Worm (Caenorhabditis elegans) whole organism, L4 larva: ENCODE measurements around the gene vha-9.
A peak's percentile ranks its signal among the peaks of the same experiment; 100 is the strongest.
"Not testable (repeated sequence)": the region's sequence is repeated elsewhere in the genome, so short reads cannot be mapped to it uniquely, and the experiment has no call there.

Source experiments
- F26F4.8 ChIP-seq: fragments of 200-800 bp; sonication (Bioruptor generic); conservative IDR thresholded peaks from 2 replicates; pipeline ENCODE4 v1.3.6; 2022; ENCODE audit warnings: missing genetic modification characterization, missing compliant biosample characterization
- T20F7.1 ChIP-seq: fragments of 200-800 bp; sonication (Bioruptor generic); optimal IDR thresholded peaks from 2 replicates; lab custom pipeline; 2018; ENCODE audit warnings: mild to moderate bottlenecking, missing genetic modification characterization, missing compliant biosample characterization
- T26A8.4 ChIP-seq: fragments of 200-800 bp; sonication (Bioruptor generic); IDR thresholded peaks from 2 replicates; pipeline ENCODE4 v1.3.6; 2022; ENCODE audit warnings: missing genetic modification characterization, missing compliant biosample characterization
- Y105C5A.15 ChIP-seq: fragments of 200-800 bp; sonication (Bioruptor generic); IDR thresholded peaks from 2 replicates; pipeline ENCODE4 v1.3.6; 2022; ENCODE audit warnings: missing genetic modification characterization, missing compliant biosample characterization
- Y48G9A.11 ChIP-seq: fragments of 200-800 bp; sonication (Bioruptor generic); IDR thresholded peaks from 2 replicates; pipeline ENCODE4 v1.3.6; 2022; ENCODE audit warnings: missing genetic modification reagents, missing genetic modification characterization, missing compliant biosample characterization
- Y75B8A.6 ChIP-seq: fragments of 200-800 bp; sonication (Bioruptor generic); IDR thresholded peaks from 2 replicates; pipeline ENCODE4 v1.3.6; 2022; ENCODE audit warnings: missing genetic modification reagents, missing genetic modification characterization, missing compliant biosample characterization
- aha-1 ChIP-seq: fragments of 150-350 bp; peaks from one replicate; lab custom pipeline; 2014; ENCODE audit warnings: missing biosample characterization, missing genetic modification characterization
- ama-1 ChIP-seq: fragments of 150-350 bp; optimal IDR thresholded peaks from 2 replicates; lab custom pipeline; 2014; ENCODE audit warnings: inconsistent platforms, mixed read lengths
- arid-1 ChIP-seq: fragments of 200-800 bp; sonication (Bioruptor generic); conservative IDR thresholded peaks from 2 replicates; pipeline ENCODE4 v1.3.6; 2022; ENCODE audit warnings: missing genetic modification reagents, missing genetic modification characterization, missing compliant biosample characterization
- ceh-62 ChIP-seq: sonication (generic microtip); optimal IDR thresholded peaks from 2 replicates; lab custom pipeline; 2017; ENCODE audit warnings: missing biosample characterization, missing genetic modification characterization
- ctbp-1 ChIP-seq: fragments of 200-800 bp; sonication (Bioruptor generic); IDR thresholded peaks from 2 replicates; pipeline ENCODE4 v1.3.6; 2022; ENCODE audit warnings: missing genetic modification reagents, missing genetic modification characterization, missing compliant biosample characterization
- daf-16 ChIP-seq, 3 experiments: sonication (generic microtip); optimal IDR thresholded peaks; 2 replicates each; lab custom pipeline; 2016 to 2017; ENCODE audit warnings: missing genetic modification characterization in 3 of 3, missing genetic modification reagents in 3 of 3, mild to moderate bottlenecking in 2 of 3, missing compliant biosample characterization in 2 of 3, missing biosample characterization in 1 of 3, moderate library complexity in 1 of 3
- daf-19 ChIP-seq: fragments of 200-800 bp; sonication (Bioruptor generic); conservative IDR thresholded peaks from 2 replicates; pipeline ENCODE4 v1.3.6; 2022; ENCODE audit warnings: missing genetic modification characterization, missing compliant biosample characterization
- dmd-6 ChIP-seq: fragments of 200-800 bp; sonication (Bioruptor generic); IDR thresholded peaks from 2 replicates; pipeline ENCODE4 v1.3.6; 2022; ENCODE audit warnings: missing genetic modification reagents, missing genetic modification characterization, missing compliant biosample characterization
- dmd-9 ChIP-seq: fragments of 200-800 bp; sonication (Bioruptor generic); IDR thresholded peaks from 2 replicates; pipeline ENCODE4 v1.3.6; 2022; ENCODE audit warnings: missing genetic modification reagents, missing genetic modification characterization, missing compliant biosample characterization
- dpl-1 ChIP-seq: fragments of 150-350 bp; optimal IDR thresholded peaks from 2 replicates; lab custom pipeline; 2014; ENCODE audit warnings: missing biosample characterization, missing genetic modification reagents, missing genetic modification characterization
- dve-1 ChIP-seq: sonication (generic microtip); optimal IDR thresholded peaks from 2 replicates; lab custom pipeline; 2017; ENCODE audit warnings: antibody characterized with exemption, mild to moderate bottlenecking, missing genetic modification characterization, missing compliant biosample characterization; ENCODE audit not compliant: insufficient read depth
- egl-43 ChIP-seq: fragments of 200-800 bp; sonication (Bioruptor generic); IDR thresholded peaks from 2 replicates; pipeline ENCODE4 v1.3.6; 2022; ENCODE audit warnings: missing genetic modification reagents, missing genetic modification characterization, missing compliant biosample characterization
- fkh-10 ChIP-seq: fragments of 150-350 bp; optimal IDR thresholded peaks from 2 replicates; lab custom pipeline; 2014; ENCODE audit warnings: missing biosample characterization, missing genetic modification reagents, missing genetic modification characterization
- fos-1 ChIP-seq: fragments of 150-350 bp; optimal IDR thresholded peaks from 2 replicates; lab custom pipeline; 2014; ENCODE audit warnings: missing biosample characterization, missing genetic modification characterization
- hlh-11 ChIP-seq: fragments of 200-800 bp; sonication (Bioruptor generic); optimal IDR thresholded peaks from 2 replicates; lab custom pipeline; 2018; ENCODE audit warnings: mild to moderate bottlenecking, missing genetic modification characterization, missing compliant biosample characterization
- hlh-30 ChIP-seq: sonication (generic microtip); optimal IDR thresholded peaks from 2 replicates; lab custom pipeline; 2017; ENCODE audit warnings: antibody characterized with exemption, mild to moderate bottlenecking, missing genetic modification characterization, missing compliant biosample characterization; ENCODE audit not compliant: insufficient read depth
- hmg-1.1 ChIP-seq: fragments of 200-800 bp; sonication (Bioruptor generic); IDR thresholded peaks from 2 replicates; pipeline ENCODE4 v1.3.6; 2022; ENCODE audit warnings: missing genetic modification reagents, missing genetic modification characterization, missing compliant biosample characterization
- lim-7 ChIP-seq: fragments of 200-800 bp; sonication (Bioruptor generic); IDR thresholded peaks from 2 replicates; pipeline ENCODE4 v1.3.6; 2022; ENCODE audit warnings: missing genetic modification characterization, missing compliant biosample characterization
- lin-1 ChIP-seq: fragments of 200-800 bp; sonication (Bioruptor generic); IDR thresholded peaks from 2 replicates; pipeline ENCODE4 v1.3.6; 2022; ENCODE audit warnings: missing genetic modification reagents, missing genetic modification characterization, missing compliant biosample characterization
- lin-38 ChIP-seq: fragments of 200-800 bp; sonication (Bioruptor generic); IDR thresholded peaks from 2 replicates; pipeline ENCODE4 v1.3.6; 2022; ENCODE audit warnings: missing genetic modification reagents, missing genetic modification characterization, missing compliant biosample characterization
- lsy-2 ChIP-seq, 2 experiments: fragments of 150-350 bp in 1 of 2; sonication (generic microtip) in 1 of 2; optimal IDR thresholded peaks; 2 replicates each; lab custom pipeline; 2014 to 2017; ENCODE audit warnings: missing biosample characterization in 2 of 2, missing genetic modification characterization in 2 of 2
- madf-5 ChIP-seq, 2 experiments: fragments of 200-800 bp; sonication (Bioruptor generic); IDR thresholded peaks; 2 replicates each; pipeline ENCODE4 v1.3.6; 2022; ENCODE audit warnings: missing compliant biosample characterization in 2 of 2, missing genetic modification characterization in 2 of 2
- madf-9 ChIP-seq: fragments of 200-800 bp; sonication (Bioruptor generic); conservative IDR thresholded peaks from 2 replicates; pipeline ENCODE4 v1.3.6; 2022; ENCODE audit warnings: missing genetic modification reagents, missing genetic modification characterization, missing compliant biosample characterization
- mep-1 ChIP-seq: fragments of 150-350 bp; sonication (generic microtip); optimal IDR thresholded peaks from 3 replicates; lab custom pipeline; 2014; ENCODE audit warnings: missing biosample characterization, missing genetic modification characterization
- mes-2 ChIP-seq: sonication (generic microtip); optimal IDR thresholded peaks from 2 replicates; lab custom pipeline; 2016; ENCODE audit warnings: missing genotype, mild to moderate bottlenecking, missing genetic modification characterization, missing compliant biosample characterization; ENCODE audit not compliant: poor library complexity, severe bottlenecking
- nhr-102 ChIP-seq: sonication (generic microtip); optimal IDR thresholded peaks from 2 replicates; lab custom pipeline; 2016; ENCODE audit warnings: mild to moderate bottlenecking, missing genetic modification characterization, moderate library complexity, missing compliant biosample characterization
- nhr-48 ChIP-seq: sonication (generic microtip); optimal IDR thresholded peaks from 2 replicates; lab custom pipeline; 2016; ENCODE audit warnings: mild to moderate bottlenecking, missing genetic modification characterization, missing compliant biosample characterization
- pha-4 ChIP-seq, 2 experiments: fragments of 150-350 bp in 1 of 2; fragments of 200-800 bp in 1 of 2; sonication (Bioruptor generic) in 1 of 2; IDR thresholded peaks in 1 of 2; optimal IDR thresholded peaks in 1 of 2; 2 replicates each; pipeline versions ENCODE4 v1.3.6 to Lab custom; 2014 to 2022; ENCODE audit warnings: missing genetic modification characterization in 2 of 2, missing genetic modification reagents in 2 of 2, missing biosample characterization in 1 of 2, missing compliant biosample characterization in 1 of 2
- php-3 ChIP-seq: fragments of 200-800 bp; sonication (Bioruptor generic); IDR thresholded peaks from 2 replicates; pipeline ENCODE4 v1.3.6; 2022; ENCODE audit warnings: missing genetic modification reagents, missing genetic modification characterization, missing compliant biosample characterization
- pqm-1 ChIP-seq: sonication (generic microtip); optimal IDR thresholded peaks from 2 replicates; lab custom pipeline; 2017; ENCODE audit warnings: missing biosample characterization, missing genetic modification characterization
- rbr-2 ChIP-seq: sonication (generic microtip); optimal IDR thresholded peaks from 2 replicates; lab custom pipeline; 2016; ENCODE audit warnings: missing genotype, missing genetic modification characterization, missing compliant biosample characterization
- saeg-2 ChIP-seq: fragments of 200-800 bp; sonication (Bioruptor generic); IDR thresholded peaks from 2 replicates; pipeline ENCODE4 v1.3.6; 2022; ENCODE audit warnings: missing genetic modification reagents, missing genetic modification characterization, missing compliant biosample characterization
- set-16 ChIP-seq: fragments of 200-800 bp; sonication (Bioruptor generic); IDR thresholded peaks from 2 replicates; pipeline ENCODE4 v1.3.6; 2022; ENCODE audit warnings: missing genetic modification reagents, missing genetic modification characterization, missing compliant biosample characterization
- skn-1 ChIP-seq: fragments of 150-350 bp; optimal IDR thresholded peaks from 2 replicates; lab custom pipeline; 2014; ENCODE audit warnings: missing biosample characterization, missing genetic modification characterization
- snpc-1.2 ChIP-seq: fragments of 200-800 bp; sonication (Bioruptor generic); IDR thresholded peaks from 2 replicates; pipeline ENCODE4 v1.3.6; 2022; ENCODE audit warnings: missing genetic modification reagents, missing genetic modification characterization, missing compliant biosample characterization
- spr-1 ChIP-seq: sonication (generic microtip); optimal IDR thresholded peaks from 2 replicates; lab custom pipeline; 2016; ENCODE audit warnings: mild to moderate bottlenecking, missing genetic modification characterization, missing compliant biosample characterization
- tag-97 ChIP-seq: fragments of 200-800 bp; sonication (Bioruptor generic); IDR thresholded peaks from 2 replicates; pipeline ENCODE4 v1.3.6; 2022; ENCODE audit warnings: missing genetic modification characterization, missing compliant biosample characterization
- unc-130 ChIP-seq: sonication (generic microtip); optimal IDR thresholded peaks from 2 replicates; lab custom pipeline; 2016; ENCODE audit warnings: missing genetic modification reagents, missing genetic modification characterization, missing compliant biosample characterization
- vab-7 ChIP-seq: fragments of 200-800 bp; sonication (Bioruptor generic); IDR thresholded peaks from 2 replicates; pipeline ENCODE4 v1.3.6; 2022; ENCODE audit warnings: missing genetic modification reagents, missing genetic modification characterization, missing compliant biosample characterization
- zfp-3 ChIP-seq: fragments of 200-800 bp; sonication (Bioruptor generic); conservative IDR thresholded peaks from 2 replicates; pipeline ENCODE4 v1.3.6; 2022; ENCODE audit warnings: missing genetic modification reagents, missing genetic modification characterization, missing compliant biosample characterization

Gene vha-9

DNA sequence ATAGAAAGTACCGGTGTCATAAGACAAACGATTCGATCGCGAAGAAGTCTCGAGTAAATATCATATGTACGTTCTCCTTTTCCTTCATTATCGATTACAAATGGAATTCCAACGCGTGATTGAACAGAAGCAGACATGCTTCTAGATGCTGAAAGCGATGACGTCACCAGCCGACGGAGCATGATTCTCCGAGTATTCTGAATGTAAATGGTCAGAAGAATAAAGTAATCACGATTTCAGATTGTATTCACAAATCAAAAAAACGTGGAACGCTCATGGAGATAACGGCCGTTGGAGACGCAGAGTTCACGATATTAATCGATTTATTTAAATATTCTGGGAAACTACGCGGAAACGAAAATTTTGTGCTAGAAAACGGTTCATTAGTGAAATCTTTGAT lies 867 bp downstream of the vha-9 start, which contains the start of gene clpp-1:
clpp-1 (minus strand) TSS at position 197 of the 400 bp plus-strand sequence.
- TF ChIP-seq dve-1 (tag; lab: Kevin White, UChicago) (peak; percentile 16), mep-1 (peak; percentile 32), ceh-62 (tag; lab: Kevin White, UChicago) (no peak), skn-1 (tag; lab: Kevin White, UChicago) (no peak), tag-97 (GFP tag; lab: Robert Waterston, UW) (no peak), ctbp-1 (GFP tag; lab: Robert Waterston, UW) (0 out of 2 replicates have a peak, but pooled peaks have one; percentile 6), daf-19 (no peak), madf-5 (GFP tag; IDR thresholded peaks at IDR 0.05; lab: Robert Waterston, UW) (no peak), arid-1 (GFP tag; lab: Robert Waterston, UW) (0 out of 2 replicates have a peak, but pooled peaks have one; percentile 24), T20F7.1 (GFP tag; lab: Kevin White, UChicago) (peak; percentile 19), madf-9 (no peak), nhr-48 (tag; lab: Kevin White, UChicago) (no peak), lsy-2 (tag; optimal IDR thresholded peaks at IDR 0.05; lab: Kevin White, UChicago) (peak in 1 of 2 experiments; percentile 31), mes-2 (tag; lab: Kevin White, UChicago) (peak; percentile 16), saeg-2 (GFP tag; lab: Robert Waterston, UW) (0 out of 2 replicates have a peak, but pooled peaks have one; percentile 47), hlh-30 (peak; percentile 29), Y75B8A.6 (GFP tag; lab: Robert Waterston, UW) (0 out of 2 replicates have a peak, but pooled peaks have one; percentile 52), ama-1 (lab: Kevin White, UChicago) (peak; percentile 82), dmd-9 (GFP tag; lab: Robert Waterston, UW) (no peak), fos-1 (tag; lab: Kevin White, UChicago) (no peak), hlh-11 (tag; lab: Kevin White, UChicago) (peak; percentile 20), zfp-3 (GFP tag; lab: Robert Waterston, UW) (peak; percentile 66; the same call in 1 of the 2 replicates), dpl-1 (peak; percentile 17), pqm-1 (tag; lab: Kevin White, UChicago) (no peak), fkh-10 (GFP tag; lab: Kevin White, UChicago) (no peak)

DNA sequence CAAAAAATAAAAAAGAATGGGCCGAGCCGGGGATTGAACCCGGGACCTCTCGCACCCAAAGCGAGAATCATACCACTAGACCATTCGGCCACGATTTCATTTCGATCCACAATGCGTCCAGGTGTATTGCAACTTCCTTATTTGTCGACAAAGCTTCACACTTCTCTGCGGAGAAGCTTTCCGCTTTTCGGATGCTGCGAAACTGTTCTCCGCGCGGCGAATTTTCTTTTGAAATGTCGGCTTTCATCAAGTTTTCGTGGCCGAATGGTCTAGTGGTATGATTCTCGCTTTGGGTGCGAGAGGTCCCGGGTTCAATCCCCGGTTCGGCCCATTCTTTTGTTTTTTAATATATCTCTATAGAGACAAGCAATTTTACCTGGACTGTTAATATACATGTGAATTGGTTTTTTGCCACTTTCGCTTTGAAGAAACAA lies 1.4 kb downstream of the vha-9 start:
- TF ChIP-seq lin-38 (GFP tag; lab: Robert Waterston, UW): peak; percentile 74
- 0 out of 2 replicates have a peak, but pooled peaks have one; percentile 28 for TF ChIP-seq Y48G9A.11 (GFP tag; lab: Robert Waterston, UW)
- 0 out of 2 replicates have a peak, but pooled peaks have one; percentile 49 for TF ChIP-seq lim-7 (GFP tag; lab: Robert Waterston, UW)
- TF ChIP-seq F26F4.8 (GFP tag; lab: Robert Waterston, UW): peak; percentile 67; the same call in 1 of the 2 replicates
- 0 out of 2 replicates have a peak, but pooled peaks have one; percentile 68 for TF ChIP-seq snpc-1.2 (GFP tag; lab: Robert Waterston, UW)
- TF ChIP-seq rbr-2 (tag; lab: Kevin White, UChicago): peak; percentile 37
- peak; percentile 26 for TF ChIP-seq nhr-102
- 0 out of 2 replicates have a peak, but pooled peaks have one; percentile 2 for TF ChIP-seq Y105C5A.15
- TF ChIP-seq spr-1 (tag; lab: Kevin White, UChicago): peak; percentile 48
- TF ChIP-seq daf-16 (GFP tag; optimal IDR thresholded peaks at IDR 0.05; lab: Kevin White, UChicago); pha-4 (tag; optimal IDR thresholded peaks at IDR 0.05; lab: Kevin White, UChicago): not testable (repeated sequence)
- peak; percentile 43 for TF ChIP-seq daf-16 (tag; optimal IDR thresholded peaks at IDR 0.05; lab: Kevin White, UChicago)
- TF ChIP-seq pha-4 (GFP tag; IDR thresholded peaks at IDR 0.05; lab: Robert Waterston, UW): peak; percentile 72
- peak; percentile 73 for TF ChIP-seq T26A8.4 (GFP tag; lab: Robert Waterston, UW)
- peak; percentile 49; the same call in 1 of the 2 replicates for TF ChIP-seq hmg-1.1
- TF ChIP-seq egl-43: peak; percentile 78
- TF ChIP-seq set-16 (GFP tag; lab: Robert Waterston, UW): peak; percentile 58; the same call in 1 of the 2 replicates
- 0 out of 2 replicates have a peak, but pooled peaks have one; percentile 32 for TF ChIP-seq php-3
- peak; percentile 16 for TF ChIP-seq unc-130 (GFP tag; lab: Kevin White, UChicago)
- peak; percentile 21; the same call in 1 of the 2 replicates for TF ChIP-seq vab-7 (GFP tag; lab: Robert Waterston, UW)
- peak; percentile 17 for TF ChIP-seq mes-2 (tag; lab: Kevin White, UChicago)
- TF ChIP-seq aha-1: peak; percentile 92
- 0 out of 2 replicates have a peak, but pooled peaks have one; percentile 18 for TF ChIP-seq lin-1 (GFP tag; lab: Robert Waterston, UW)
- peak; percentile 30 for TF ChIP-seq dmd-6 (GFP tag; lab: Robert Waterston, UW)
- 0 out of 4 replicates have a peak, but pooled peaks of 1 of the 2 experiments have one; percentile 17 for TF ChIP-seq madf-5 (GFP tag; IDR thresholded peaks at IDR 0.05; lab: Robert Waterston, UW)
